Fruit fly (Drosophila melanogaster): Measurements from ENCODE around the gene prt.
A peak's percentile ranks its signal among the peaks of the same experiment; 100 is the strongest.

Gene prt

DNA sequence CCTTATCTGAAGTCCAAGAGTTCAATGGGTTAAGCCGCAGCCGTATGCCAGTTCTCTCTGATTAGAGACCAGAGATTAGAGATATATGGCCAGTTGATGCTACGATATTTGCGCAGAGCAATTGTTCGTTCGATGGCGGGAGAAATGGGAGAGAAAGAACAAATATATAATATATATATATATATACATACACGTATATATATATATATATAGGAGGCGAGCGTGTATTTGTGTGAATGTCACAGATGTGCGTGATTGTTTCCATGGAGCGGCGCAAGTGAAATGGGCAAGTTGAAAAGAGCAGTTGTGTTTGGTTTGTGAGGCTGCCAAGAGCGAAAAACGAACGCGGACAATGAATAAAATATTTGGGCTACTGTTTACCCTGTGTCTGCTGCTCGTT, 21.8 kb downstream of the prt start, which contains the start of gene GILT3:
Gene GILT3, plus strand, starts transcription at position 301 of the 400 bp plus-strand sequence.
- TF ChIP-seq CG33017 (tag; optimal IDR thresholded peaks at IDR 0.05) (no peak), CG14711 (tag; optimal IDR thresholded peaks at IDR 0.05) (no peak), Clk (GFP tag; optimal IDR thresholded peaks at IDR 0.05) (no peak), cnc (optimal IDR thresholded peaks at IDR 0.05) (no peak), cic (GFP tag; optimal IDR thresholded peaks at IDR 0.05) (no peak), tj (GFP tag; optimal IDR thresholded peaks at IDR 0.05) (no peak), CG5204 (GFP tag; optimal IDR thresholded peaks at IDR 0.05) (no peak)

dm6 chr3R:23675646-23676045, 23.2 kb downstream of the prt start:
- TF ChIP-seq CG1620 (GFP tag; optimal IDR thresholded peaks at IDR 0.05) = no peak
- TF ChIP-seq kay (GFP tag; ENCODE audit: borderline replicate concordance) = peak; percentile 9

DNA sequence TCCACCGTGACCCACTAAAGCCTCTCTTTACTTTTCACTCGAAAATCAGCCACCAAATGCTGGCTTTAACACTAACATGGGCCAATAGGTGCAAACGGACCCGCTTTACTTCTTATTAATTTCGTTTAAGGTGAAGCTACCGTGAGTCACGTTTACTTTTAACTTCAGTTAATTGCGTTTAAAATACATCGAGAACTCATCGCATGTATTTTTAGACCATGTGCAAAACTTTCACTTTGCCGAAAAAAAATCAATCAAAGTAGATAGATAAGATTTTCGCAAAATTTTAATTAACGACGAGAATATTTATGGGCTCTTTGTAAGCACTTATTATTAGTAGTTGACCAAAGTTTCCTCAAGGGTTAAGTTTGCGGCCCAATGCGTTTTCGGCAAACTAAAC, 24.5 kb downstream of the prt start:
- TF ChIP-seq bab1 (GFP tag; optimal IDR thresholded peaks at IDR 0.05) (no peak), CG11617 (GFP tag; optimal IDR thresholded peaks at IDR 0.05) (no peak), toe (GFP tag; optimal IDR thresholded peaks at IDR 0.05) (no peak), pad (GFP tag; optimal IDR thresholded peaks at IDR 0.05) (no peak), Mnt (GFP tag; optimal IDR thresholded peaks at IDR 0.05) (no peak), cnc (optimal IDR thresholded peaks at IDR 0.05) (no peak), cic (GFP tag; optimal IDR thresholded peaks at IDR 0.05) (no peak), CG12768 (GFP tag; optimal IDR thresholded peaks at IDR 0.05) (no peak), ovo (GFP tag; optimal IDR thresholded peaks at IDR 0.05) (no peak), Hr96 (GFP tag; optimal IDR thresholded peaks at IDR 0.05) (no peak), CG14711 (tag; optimal IDR thresholded peaks at IDR 0.05) (no peak), CG33017 (tag; optimal IDR thresholded peaks at IDR 0.05) (no peak), Crg-1 (GFP tag; optimal IDR thresholded peaks at IDR 0.05) (no peak), CG5204 (GFP tag; optimal IDR thresholded peaks at IDR 0.05) (no peak), CG1620 (GFP tag; optimal IDR thresholded peaks at IDR 0.05) (no peak), Clk (GFP tag; optimal IDR thresholded peaks at IDR 0.05) (no peak)

- TF ChIP-seq Crg-1 (GFP tag; optimal IDR thresholded peaks at IDR 0.05) = no peak
- TF ChIP-seq CG7101 (tag; optimal IDR thresholded peaks at IDR 0.05) = no peak
- TF ChIP-seq kay (GFP tag; ENCODE audit: borderline replicate concordance) = no peak
- no peak for TF ChIP-seq CG5204 (GFP tag; optimal IDR thresholded peaks at IDR 0.05)
- no peak for TF ChIP-seq Mnt (GFP tag; optimal IDR thresholded peaks at IDR 0.05)
- no peak for TF ChIP-seq CG1620 (GFP tag; optimal IDR thresholded peaks at IDR 0.05)
- no peak for TF ChIP-seq cnc (optimal IDR thresholded peaks at IDR 0.05)
- no peak for TF ChIP-seq CG7045 (GFP tag; optimal IDR thresholded peaks at IDR 0.05)
- TF ChIP-seq Clk (GFP tag; optimal IDR thresholded peaks at IDR 0.05) = no peak
- no peak for TF ChIP-seq cic (GFP tag; optimal IDR thresholded peaks at IDR 0.05)
- TF ChIP-seq tj (GFP tag; optimal IDR thresholded peaks at IDR 0.05) = no peak
- TF ChIP-seq CG33017 (tag; optimal IDR thresholded peaks at IDR 0.05) = no peak
- TF ChIP-seq toe (GFP tag; optimal IDR thresholded peaks at IDR 0.05) = no peak
- no peak for TF ChIP-seq CG12768 (GFP tag; optimal IDR thresholded peaks at IDR 0.05)
- TF ChIP-seq ovo (GFP tag; optimal IDR thresholded peaks at IDR 0.05) = no peak
Observed at dm6 chr3R:23673084-23673483, 25.7 kb downstream of the prt start.

dm6 chr3R:23669401-23670216, 29.2 kb downstream of the prt start, which contains the start of gene CG31145:
CG31145 (minus strand) TSS chr3R:23669659.
- TF ChIP-seq CG11617 (GFP tag; optimal IDR thresholded peaks at IDR 0.05) (peak; percentile 100), Mnt (GFP tag; optimal IDR thresholded peaks at IDR 0.05) (peak; percentile 95), tj (GFP tag; optimal IDR thresholded peaks at IDR 0.05) (peak; percentile 95), cnc (optimal IDR thresholded peaks at IDR 0.05) (no peak), pad (GFP tag; optimal IDR thresholded peaks at IDR 0.05) (peak; percentile 96), kay (GFP tag; ENCODE audit: borderline replicate concordance) (peak; percentile 57), Clk (GFP tag; optimal IDR thresholded peaks at IDR 0.05) (peak; percentile 99), bab1 (GFP tag; optimal IDR thresholded peaks at IDR 0.05) (peak; percentile 98), CG1620 (GFP tag; optimal IDR thresholded peaks at IDR 0.05) (peak; percentile 98), CG7101 (tag; optimal IDR thresholded peaks at IDR 0.05) (peak; percentile 99), CG12768 (GFP tag; optimal IDR thresholded peaks at IDR 0.05) (peak; percentile 100), CG7045 (GFP tag; optimal IDR thresholded peaks at IDR 0.05) (peak; percentile 100), Hr96 (GFP tag; optimal IDR thresholded peaks at IDR 0.05) (peak; percentile 99), CG33017 (tag; optimal IDR thresholded peaks at IDR 0.05) (peak; percentile 99), Crg-1 (GFP tag; optimal IDR thresholded peaks at IDR 0.05) (peak; percentile 99), CG5204 (GFP tag; optimal IDR thresholded peaks at IDR 0.05) (peak; percentile 100), toe (GFP tag; optimal IDR thresholded peaks at IDR 0.05) (peak; percentile 100), cic (GFP tag; optimal IDR thresholded peaks at IDR 0.05) (peak; percentile 96), ovo (GFP tag; optimal IDR thresholded peaks at IDR 0.05) (peak; percentile 100), CG14711 (tag; optimal IDR thresholded peaks at IDR 0.05) (peak; percentile 96)

- TF ChIP-seq Mnt (GFP tag; optimal IDR thresholded peaks at IDR 0.05) = no peak
- no peak for TF ChIP-seq bab1 (GFP tag; optimal IDR thresholded peaks at IDR 0.05)
- no peak for TF ChIP-seq Hr96 (GFP tag; optimal IDR thresholded peaks at IDR 0.05)
- TF ChIP-seq Crg-1 (GFP tag; optimal IDR thresholded peaks at IDR 0.05) = no peak
Observed at dm6 chr3R:23668583-23668982, 30.2 kb downstream of the prt start.
